Fruit fly (Drosophila melanogaster) whole organism: ENCODE data around the gene CG32815.

ENCODE experiments used
- psq ChIP-seq: fragments of >200 bp; optimal IDR thresholded peaks from 2 replicates; lab custom pipeline; 2017
- usp ChIP-seq: fragments of >200 bp; optimal IDR thresholded peaks from 2 replicates; lab custom pipeline; 2017; ENCODE audit warnings: missing biosample characterization, missing genetic modification characterization, mixed read lengths

dm6 chrX:930048-930800 lies 2.0 kb upstream of the CG32815 start, which contains the start of gene CG3708:
- no peak for TF ChIP-seq psq (lab: Kevin White, UChicago)
- no peak for TF ChIP-seq usp (GFP tag; lab: Kevin White, UChicago)
